Worm (Caenorhabditis elegans) whole organism, dauer: ENCODE data around the gene K08E3.2.
"Not testable (repeated sequence)": the region's sequence is repeated elsewhere in the genome, so short reads cannot be mapped to it uniquely, and the experiment has no call there.

Source experiments
- unc-62 ChIP-seq: sonication (generic microtip); optimal IDR thresholded peaks from 2 replicates; lab custom pipeline; 2017; ENCODE audit warnings: missing biosample characterization, missing genetic modification reagents, missing genetic modification characterization

The K08E3.2 gene

DNA sequence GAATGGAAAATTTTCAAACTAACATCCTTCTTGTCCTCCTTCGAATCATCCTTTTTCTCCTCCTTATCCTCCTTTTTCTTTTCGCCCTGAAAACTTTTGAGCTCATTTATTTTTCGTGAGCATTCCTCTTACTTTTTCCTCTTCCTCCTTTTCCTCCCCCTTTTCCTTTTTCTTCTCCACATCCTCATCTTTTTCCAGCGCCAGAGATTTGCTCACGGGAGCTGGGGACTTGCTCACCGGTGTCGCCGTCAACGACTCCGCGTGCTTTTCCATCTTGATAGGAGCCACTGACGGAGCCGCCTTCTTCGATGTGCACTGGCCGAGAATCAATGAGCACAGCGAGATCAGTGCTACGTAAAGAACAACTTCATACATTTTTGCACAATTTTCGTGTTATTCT lies at the start of gene K08E3.2:
K08E3.2 (minus strand) TSS at position 375 of the 400 bp plus-strand sequence.
- no peak for TF ChIP-seq unc-62

DNA sequence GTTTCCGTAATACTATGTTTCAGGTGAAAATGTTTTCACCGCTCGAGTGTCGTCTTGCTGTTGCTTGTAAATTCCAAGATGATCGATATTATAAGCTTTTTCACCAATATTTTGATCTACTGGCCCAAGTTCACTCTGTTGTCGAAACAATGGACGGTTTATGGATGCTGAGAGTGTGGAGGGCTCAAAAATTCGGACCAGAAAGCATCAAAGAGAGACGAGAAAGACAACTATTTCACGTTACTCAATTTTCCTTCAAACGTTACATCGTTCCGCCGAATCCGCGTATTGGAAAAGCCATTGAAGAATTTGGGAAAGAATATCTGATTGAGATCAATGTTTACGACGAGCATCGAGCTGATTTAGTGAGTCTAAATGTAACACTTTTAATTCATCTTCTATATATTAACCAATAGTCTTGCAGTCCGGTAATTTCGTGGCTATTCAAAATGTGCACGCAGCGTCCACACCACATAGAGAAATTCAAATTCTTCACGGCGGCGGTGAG lies 31.8 kb upstream of the K08E3.2 start, which contains the start of gene pot-3:
pot-3 (plus strand) TSS at position 17 of the 508 bp plus-strand sequence.
- no peak for TF ChIP-seq unc-62

DNA sequence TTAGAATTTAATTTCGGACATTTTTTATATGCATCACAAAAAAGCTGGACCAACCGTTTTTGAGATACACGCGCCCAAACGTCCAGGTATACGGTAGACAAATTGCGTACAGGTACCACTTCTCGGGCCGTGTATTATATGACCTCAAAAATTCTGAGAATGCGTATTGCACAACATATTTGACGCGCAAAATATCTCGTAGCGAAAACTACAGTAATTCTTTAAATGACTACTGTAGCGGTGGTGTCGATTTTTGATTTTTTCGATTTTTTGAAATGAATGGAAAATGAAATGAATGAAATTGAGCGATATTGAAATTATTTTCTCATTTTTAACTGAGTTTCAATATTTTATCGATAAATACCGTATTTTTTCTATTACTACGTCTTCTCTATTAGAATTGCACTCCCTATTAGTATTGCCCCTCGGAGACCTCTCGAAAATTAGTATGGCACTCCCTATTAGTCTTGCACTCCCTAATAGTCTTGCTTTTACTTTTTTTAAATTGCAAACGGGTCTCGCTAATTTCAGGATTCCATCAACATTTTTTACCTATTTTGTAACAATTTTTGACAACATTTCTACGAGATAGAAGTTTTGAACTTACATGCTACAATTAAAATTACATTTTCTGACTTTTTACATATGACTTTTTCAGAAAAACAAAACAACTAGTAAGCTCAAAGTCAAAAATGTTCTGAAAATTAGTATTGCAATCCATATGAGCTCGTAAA lies 31.0 kb upstream of the K08E3.2 start:
- TF ChIP-seq unc-62 = no peak

DNA sequence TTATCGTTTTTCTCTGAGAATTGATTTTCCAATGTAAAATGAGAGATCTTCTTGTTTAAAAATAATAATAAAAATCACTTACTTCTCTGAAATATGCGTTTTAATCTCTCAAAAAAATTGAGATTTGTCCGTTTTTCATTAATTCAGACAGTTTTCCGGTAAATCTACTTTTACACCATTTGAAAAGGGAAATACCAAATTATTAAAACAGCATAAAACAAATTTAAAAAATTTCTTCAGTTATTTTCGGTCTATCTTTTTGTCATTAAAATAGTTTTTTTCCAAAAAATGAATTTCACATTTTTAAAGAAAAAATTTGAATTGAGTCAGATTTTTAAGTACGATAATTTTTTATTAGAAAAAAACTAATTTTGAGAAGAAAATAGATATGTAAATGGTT lies 30.3 kb upstream of the K08E3.2 start:
- no peak for TF ChIP-seq unc-62

DNA sequence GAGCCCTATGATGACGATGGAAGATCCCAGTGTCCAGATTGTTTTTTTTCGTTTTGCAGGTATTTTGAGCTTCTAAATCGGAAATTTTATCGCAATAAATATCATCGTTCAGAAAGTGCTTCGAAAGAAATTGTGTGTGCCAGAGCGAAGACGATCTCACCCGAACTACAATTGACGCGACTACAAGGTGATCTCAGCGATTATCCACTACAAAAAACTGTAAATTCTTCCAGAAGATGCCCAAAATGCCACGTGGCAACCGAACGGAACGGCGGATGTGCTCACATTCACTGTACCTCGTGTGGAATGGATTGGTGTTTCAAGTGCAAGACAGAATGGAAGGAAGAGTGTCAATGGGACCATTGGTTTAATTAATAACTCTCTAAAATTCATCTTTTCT lies 24.4 kb upstream of the K08E3.2 start, which contains the start of gene mdt-29:
mdt-29 (plus strand) TSS at position 301 of the 400 bp plus-strand sequence.
- no peak for TF ChIP-seq unc-62

DNA sequence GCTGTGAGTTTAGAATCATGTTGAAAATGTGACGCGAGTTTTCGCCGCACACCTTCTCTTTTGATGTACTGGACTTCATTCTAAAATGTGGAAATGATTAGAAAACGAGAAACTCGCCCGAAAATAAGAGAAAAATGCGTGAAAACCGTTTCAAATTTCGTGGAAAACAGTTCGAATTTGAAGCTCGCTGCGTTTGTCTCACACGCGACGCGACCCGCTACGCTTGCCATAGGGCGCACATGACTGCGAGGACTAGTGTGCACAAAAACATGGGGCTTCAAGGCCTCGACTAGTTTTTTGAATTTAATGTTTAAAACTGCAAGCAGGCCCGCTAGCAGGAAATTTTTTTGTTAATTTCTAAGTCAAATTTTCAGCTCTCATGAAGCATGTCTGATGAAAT lies 22.7 kb upstream of the K08E3.2 start, which contains the start of the genes cyk-4 and pdr-1:
cyk-4 (minus strand) TSS at position 80 of the 400 bp plus-strand sequence.
pdr-1 (plus strand) TSS at position 369 of the 400 bp plus-strand sequence.
- no peak for TF ChIP-seq unc-62

DNA sequence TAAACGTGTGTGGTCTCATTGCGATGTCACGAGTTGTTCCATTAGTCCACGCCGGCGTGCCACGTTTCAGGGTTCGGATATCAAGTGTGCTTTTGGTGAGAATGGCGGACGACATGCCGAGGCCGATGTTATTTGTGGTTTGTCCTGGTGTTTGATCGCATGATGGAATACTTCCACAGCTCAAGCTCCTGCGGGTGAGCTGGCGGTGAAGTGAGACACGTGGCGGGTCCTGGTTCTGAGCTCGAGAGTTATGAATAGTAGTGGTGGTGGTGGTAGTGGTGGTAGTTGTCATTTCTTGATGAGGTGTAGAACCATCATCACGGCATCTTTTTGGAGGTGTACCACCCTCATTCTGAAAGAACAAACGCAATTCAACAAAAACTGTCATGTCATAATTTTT lies 21.5 kb upstream of the K08E3.2 start:
- no peak for TF ChIP-seq unc-62

DNA sequence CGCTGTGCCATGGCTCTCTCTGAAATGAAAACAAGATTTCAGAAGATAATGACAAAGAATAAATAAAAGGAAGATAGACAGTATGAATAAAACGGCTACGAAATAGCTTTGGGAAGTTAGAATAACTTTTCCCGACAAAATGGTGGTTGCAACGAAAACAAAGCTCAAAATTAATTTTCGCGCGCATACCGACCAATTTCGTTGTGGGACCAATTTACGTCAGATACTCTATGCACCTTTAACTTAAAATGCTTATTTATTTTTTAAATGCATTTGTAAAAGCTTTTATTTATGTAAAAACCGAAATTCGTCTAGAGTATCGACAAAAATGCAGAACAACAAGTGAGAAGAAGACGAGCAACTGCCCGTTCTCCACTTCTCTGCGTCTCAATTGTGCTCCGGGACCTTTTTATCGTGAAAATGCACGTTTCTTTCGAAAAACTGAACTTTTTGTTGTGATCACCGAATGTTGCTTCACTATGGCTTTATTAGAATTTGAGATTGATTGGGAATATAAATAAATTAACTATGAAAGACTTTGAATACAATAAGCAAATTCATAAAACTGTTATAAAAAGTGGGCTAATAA lies 19.7 kb upstream of the K08E3.2 start, which contains the start of gene rml-1:
rml-1 (minus strand) TSS at position 19 of the 589 bp plus-strand sequence.
- no peak for TF ChIP-seq unc-62

DNA sequence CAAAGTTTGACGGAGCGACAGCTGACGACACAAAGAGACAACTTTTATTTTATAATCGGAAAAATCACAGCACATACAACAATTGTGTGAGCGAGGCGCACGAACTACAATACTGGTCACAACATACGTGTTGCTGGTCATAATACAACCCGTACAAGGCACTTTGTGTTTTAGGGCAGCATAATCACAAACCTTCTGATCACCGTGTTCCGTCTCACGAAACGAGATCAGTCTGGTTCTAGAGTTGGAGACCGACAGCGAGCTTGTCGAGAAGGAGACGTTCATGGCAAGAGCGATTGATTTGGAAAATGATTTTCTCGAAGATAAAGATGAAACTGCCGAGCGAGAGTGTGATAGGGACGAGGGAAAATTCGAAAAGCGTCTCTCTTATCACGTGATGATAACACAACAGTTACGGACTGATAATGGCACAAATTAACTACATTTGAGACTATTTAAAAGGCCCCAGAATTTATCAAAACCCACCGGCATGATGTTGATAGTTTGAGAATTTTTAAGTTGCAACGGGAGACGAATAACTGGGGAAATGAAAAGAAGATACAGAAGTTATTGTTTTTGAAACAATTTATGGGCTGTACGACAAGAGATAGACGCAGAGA lies 18.3 kb upstream of the K08E3.2 start:
- no peak for TF ChIP-seq unc-62

DNA sequence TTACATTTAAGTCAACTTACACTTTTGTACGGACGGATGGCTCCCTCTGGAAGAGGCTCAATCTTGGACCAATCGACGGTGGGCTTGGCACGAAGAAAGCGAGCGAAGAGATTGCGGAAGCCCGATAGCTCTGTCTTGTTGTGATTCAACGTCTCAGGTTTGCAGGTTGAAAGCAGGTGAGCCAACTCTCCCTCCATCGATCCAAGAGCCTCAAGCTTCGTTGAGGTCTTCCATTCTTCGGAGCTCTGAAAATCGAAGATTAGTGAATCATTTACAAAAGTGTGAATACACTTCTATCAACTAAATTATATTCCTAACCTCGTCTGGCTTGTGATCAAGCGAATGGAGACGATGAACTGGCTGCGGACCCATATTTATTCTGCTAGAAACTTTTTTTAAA lies 17.3 kb upstream of the K08E3.2 start:
- no peak for TF ChIP-seq unc-62

DNA sequence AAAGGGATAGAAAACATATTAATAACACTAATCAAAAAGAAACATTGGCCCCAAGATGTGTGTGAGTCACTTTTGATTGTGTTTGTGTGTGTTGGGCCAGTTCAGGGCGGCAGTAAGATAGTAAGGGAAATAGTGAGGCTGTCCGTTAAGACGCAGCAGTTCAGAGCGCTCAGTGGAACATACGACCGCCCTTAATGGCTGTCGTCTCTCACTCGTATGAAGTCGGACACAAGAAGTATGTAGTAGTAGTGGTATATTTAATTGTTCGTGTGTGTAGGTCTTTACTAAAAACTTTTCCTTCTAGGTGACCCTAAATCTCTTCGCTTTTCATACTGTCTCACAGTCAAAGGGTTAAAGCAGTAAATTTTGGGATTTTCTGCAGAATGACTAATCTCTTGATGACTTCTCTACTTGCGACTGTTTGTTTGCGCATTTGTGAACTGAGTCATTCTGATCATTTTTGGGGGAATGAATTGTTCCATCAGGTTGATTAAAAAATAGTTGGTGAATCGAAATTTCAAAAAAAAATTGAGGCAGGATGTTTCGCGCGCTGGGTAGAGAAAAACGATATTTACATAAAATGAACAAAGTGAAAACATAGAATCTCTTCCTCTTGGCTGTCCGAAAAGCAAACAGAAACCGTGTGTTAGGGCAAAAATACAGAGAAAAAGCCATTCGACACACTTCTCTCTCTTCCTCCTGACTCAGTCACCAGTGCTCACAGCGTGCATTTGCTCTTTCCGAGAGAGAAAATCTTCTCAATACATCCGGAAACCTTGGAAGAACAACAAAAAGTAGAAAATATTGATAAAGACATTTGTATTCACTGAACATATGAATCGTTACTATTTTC lies 15.0 kb upstream of the K08E3.2 start:
- TF ChIP-seq unc-62 = no peak

DNA sequence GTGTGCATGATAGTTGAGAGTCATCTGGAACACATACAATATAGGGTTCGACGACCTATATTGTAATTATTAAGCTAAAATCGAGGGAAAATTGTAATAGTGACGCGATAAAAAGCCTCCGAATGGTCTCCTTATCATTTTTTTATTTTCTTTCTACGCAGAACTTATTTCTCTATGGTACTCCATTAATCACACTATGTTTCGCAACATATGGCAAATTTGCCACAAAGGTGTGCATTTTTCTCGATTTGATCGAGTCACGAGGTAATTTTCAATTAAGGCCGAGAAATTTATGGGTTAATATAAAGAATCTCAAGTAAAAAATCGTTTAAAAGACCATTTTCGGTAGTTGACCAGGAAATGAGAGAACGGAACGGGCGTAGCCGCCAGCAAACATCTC lies 13.6 kb upstream of the K08E3.2 start, which contains the start of gene dbn-1:
dbn-1 (minus strand) TSS at position 24 of the 400 bp plus-strand sequence.
- no peak for TF ChIP-seq unc-62

DNA sequence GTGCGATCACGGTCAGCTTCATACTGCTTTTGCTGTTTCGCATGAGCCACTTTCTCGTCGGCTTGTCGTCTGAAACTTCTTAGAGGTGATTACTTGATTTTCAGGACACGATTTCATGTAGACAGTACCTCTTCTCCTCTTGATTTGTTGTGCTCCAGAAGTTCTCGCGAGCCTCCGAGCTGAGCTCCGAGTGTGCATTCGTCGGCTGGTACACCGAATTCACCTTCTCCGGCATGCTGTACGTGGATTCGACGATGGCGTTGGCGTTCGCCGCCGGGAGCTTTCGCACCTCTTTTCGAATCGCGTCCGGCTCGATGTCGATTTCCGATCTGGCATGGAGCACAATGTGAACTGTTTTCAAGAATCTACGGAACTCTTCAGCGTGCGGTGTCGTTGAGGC lies 12.5 kb upstream of the K08E3.2 start:
- no peak for TF ChIP-seq unc-62

DNA sequence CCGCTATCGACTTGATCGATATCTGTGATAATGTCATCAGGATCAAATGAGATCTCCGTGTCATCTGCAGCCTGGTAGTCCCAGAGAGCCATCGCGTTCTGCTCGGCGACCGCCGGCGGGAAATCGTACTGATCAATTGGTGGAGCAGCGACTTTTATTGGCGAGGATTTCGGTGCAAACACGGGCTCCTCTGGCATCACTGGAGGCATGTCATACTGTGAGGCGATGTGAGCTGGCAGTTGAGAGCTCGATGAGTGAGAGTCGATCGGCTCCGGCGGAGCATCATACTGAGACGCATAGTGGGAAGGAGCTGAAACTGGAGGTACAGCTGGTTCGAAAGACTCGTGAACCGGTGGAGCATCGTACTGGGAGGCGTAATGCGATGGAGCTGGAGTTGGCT lies 11.2 kb upstream of the K08E3.2 start:
- no peak for TF ChIP-seq unc-62

DNA sequence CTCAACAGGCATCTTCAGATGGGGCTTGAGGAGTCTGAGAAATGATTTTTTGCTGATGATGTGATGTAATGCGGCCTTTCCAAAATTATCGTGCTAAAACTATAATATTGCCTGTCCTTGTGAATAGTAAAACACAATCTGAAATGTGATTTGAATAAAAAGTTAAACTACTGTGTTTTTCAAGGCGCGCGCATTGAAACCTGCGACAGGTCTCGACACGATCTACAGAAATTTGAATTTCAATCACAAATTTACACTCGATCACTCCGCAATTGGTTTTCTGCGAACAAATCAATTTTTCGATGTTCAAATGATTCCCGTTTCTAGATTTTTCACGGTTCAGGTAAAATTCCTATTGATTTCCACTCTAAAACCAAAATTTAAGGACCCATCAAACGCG lies 7.2 kb upstream of the K08E3.2 start, which contains the start of gene toca-2:
toca-2 (plus strand) TSS at position 208 of the 400 bp plus-strand sequence.
- no peak for TF ChIP-seq unc-62

DNA sequence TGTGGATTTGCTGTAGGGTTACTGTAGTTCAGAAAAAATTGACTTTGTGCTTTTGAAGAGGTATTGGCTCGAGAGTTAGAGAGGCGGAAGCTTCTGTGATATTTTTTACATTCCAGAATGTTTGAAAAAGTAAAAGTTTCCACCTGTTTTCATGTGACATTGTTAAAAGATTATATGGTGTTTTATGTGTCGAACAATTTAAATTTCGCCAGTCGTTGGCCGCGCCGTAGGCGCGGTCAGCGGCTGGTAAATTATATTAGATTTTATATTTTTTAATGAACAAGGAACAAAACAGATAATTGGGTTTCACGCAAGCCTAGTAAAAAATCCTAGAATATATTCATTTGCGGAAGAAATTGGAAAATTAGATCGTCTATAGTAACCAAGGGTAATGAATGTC lies 2.7 kb upstream of the K08E3.2 start, which contains the start of gene mlc-7:
mlc-7 (plus strand) TSS at position 301 of the 400 bp plus-strand sequence.
- not testable (repeated sequence) for TF ChIP-seq unc-62
